Fruit fly (Drosophila melanogaster) whole organism, embryonic: ENCODE measurements around the gene CG16717.

Experiments used
- BEAF-32 ChIP-seq: fragments of 200-800 bp; sonication (Bioruptor generic); optimal IDR thresholded peaks from 3 replicates; lab custom pipeline; 2017; ENCODE audit warnings: missing biosample characterization, missing genetic modification characterization, mild to moderate bottlenecking, moderate library complexity, missing genetic modification reagents
- CG10321 ChIP-seq: fragments of 200-800 bp; sonication (Bioruptor generic); IDR thresholded peaks from 2 replicates; pipeline ENCODE4 v1.3.6; 2022; ENCODE audit warnings: missing biosample characterization, missing genetic modification characterization
- CG13287 ChIP-seq: fragments of 200-800 bp; sonication (Bioruptor generic); IDR thresholded peaks from 2 replicates; pipeline ENCODE4 v1.3.6; 2022; ENCODE audit warnings: missing biosample characterization, missing genetic modification characterization; ENCODE audit not compliant: partially characterized antibody
- CG13624 ChIP-seq: fragments of 200-800 bp; sonication (Bioruptor generic); optimal IDR thresholded peaks from 2 replicates; lab custom pipeline; 2016; ENCODE audit warnings: missing biosample characterization, missing genetic modification characterization
- CG14965 ChIP-seq: fragments of 200-800 bp; sonication (Bioruptor generic); optimal IDR thresholded peaks from 2 replicates; lab custom pipeline; 2016; ENCODE audit warnings: missing biosample characterization, missing genetic modification characterization, borderline replicate concordance
- CG15269 ChIP-seq: fragments of 200-800 bp; sonication (Bioruptor generic); optimal IDR thresholded peaks from 2 replicates; lab custom pipeline; 2018; ENCODE audit warnings: missing biosample characterization, mild to moderate bottlenecking, missing genetic modification characterization, moderate library complexity
- CG17568 ChIP-seq: fragments of 200-800 bp; sonication (Bioruptor generic); optimal IDR thresholded peaks from 2 replicates; lab custom pipeline; 2018; ENCODE audit warnings: missing biosample characterization, mild to moderate bottlenecking, missing genetic modification characterization, moderate library complexity
- CG18476 ChIP-seq: fragments of 200-800 bp; sonication (Bioruptor generic); optimal IDR thresholded peaks from 2 replicates; lab custom pipeline; 2016; ENCODE audit warnings: missing biosample characterization, mild to moderate bottlenecking, missing genetic modification characterization
- CG2889 ChIP-seq: fragments of 200-800 bp; sonication (Bioruptor generic); IDR thresholded peaks from 3 replicates; pipeline ENCODE4 v1.3.6; 2022; ENCODE audit warnings: missing biosample characterization, missing genetic modification characterization
- CG32767 ChIP-seq: fragments of 200-800 bp; sonication (Bioruptor generic); IDR thresholded peaks from 2 replicates; pipeline ENCODE4 v1.3.6; 2022; ENCODE audit warnings: missing biosample characterization, missing genetic modification characterization
- CG34224 ChIP-seq: fragments of 200-800 bp; sonication (Bioruptor generic); IDR thresholded peaks from 3 replicates; pipeline ENCODE4 v1.3.6; 2022; ENCODE audit warnings: missing biosample characterization, missing genetic modification characterization; ENCODE audit not compliant: partially characterized antibody
- CG3847 ChIP-seq: fragments of 200-800 bp; sonication (Bioruptor generic); IDR thresholded peaks from 2 replicates; pipeline ENCODE4 v1.3.6; 2022; ENCODE audit warnings: missing biosample characterization, missing genetic modification characterization
- CG7745 ChIP-seq: fragments of 200-800 bp; sonication (Bioruptor generic); optimal IDR thresholded peaks from 2 replicates; lab custom pipeline; 2018; ENCODE audit warnings: missing biosample characterization, mild to moderate bottlenecking, missing genetic modification characterization, moderate library complexity
- CG8765 ChIP-seq: fragments of 200-800 bp; sonication (Bioruptor generic); IDR thresholded peaks from 2 replicates; pipeline ENCODE4 v1.3.6; 2022; ENCODE audit warnings: missing biosample characterization, missing genetic modification characterization
- CG9609 ChIP-seq: fragments of 200-800 bp; sonication (Bioruptor generic); optimal IDR thresholded peaks from 3 replicates; lab custom pipeline; 2016; ENCODE audit warnings: missing biosample characterization, missing genetic modification characterization
- D19A ChIP-seq: fragments of 200-800 bp; optimal IDR thresholded peaks from 3 replicates; lab custom pipeline; 2019; ENCODE audit warnings: missing biosample characterization, mild to moderate bottlenecking, missing genetic modification characterization, moderate library complexity
- Dp ChIP-seq: fragments of 200-800 bp; sonication (Bioruptor generic); optimal IDR thresholded peaks from 2 replicates; lab custom pipeline; 2018; ENCODE audit warnings: missing biosample characterization, mild to moderate bottlenecking, missing genetic modification characterization, moderate library complexity
- ERR ChIP-seq: fragments of 200-800 bp; sonication (Bioruptor generic); optimal IDR thresholded peaks from 2 replicates; lab custom pipeline; 2016; ENCODE audit warnings: missing biosample characterization, missing genetic modification characterization
- Elba2 ChIP-seq: fragments of 200-800 bp; sonication (Bioruptor generic); optimal IDR thresholded peaks from 3 replicates; lab custom pipeline; 2016; ENCODE audit warnings: missing biosample characterization, missing genetic modification characterization
- HLH54F ChIP-seq: fragments of 200-800 bp; sonication (Bioruptor generic); optimal IDR thresholded peaks from 3 replicates; lab custom pipeline; 2016; ENCODE audit warnings: missing biosample characterization, missing genetic modification characterization
- Hey ChIP-seq: fragments of 200-800 bp; sonication (Bioruptor generic); optimal IDR thresholded peaks from 3 replicates; lab custom pipeline; 2018; ENCODE audit warnings: missing biosample characterization, mild to moderate bottlenecking, missing genetic modification characterization
- Hr39 ChIP-seq: fragments of >200 bp; optimal IDR thresholded peaks from 2 replicates; lab custom pipeline; 2017
- Hsf ChIP-seq: fragments of 200-800 bp; sonication (Bioruptor generic); optimal IDR thresholded peaks from 3 replicates; lab custom pipeline; 2016; ENCODE audit warnings: missing biosample characterization, missing genetic modification characterization
- Neu2 ChIP-seq: fragments of 200-800 bp; sonication (Bioruptor generic); optimal IDR thresholded peaks from 3 replicates; lab custom pipeline; 2016; ENCODE audit warnings: missing biosample characterization, missing genetic modification characterization, borderline replicate concordance
- Poxn ChIP-seq: fragments of 200-800 bp; sonication (Bioruptor generic); IDR thresholded peaks from 2 replicates; pipeline ENCODE4 v1.3.6; 2022; ENCODE audit warnings: missing biosample characterization, missing genetic modification characterization
- TFAM ChIP-seq: fragments of 200-800 bp; sonication (Bioruptor generic); optimal IDR thresholded peaks from 2 replicates; lab custom pipeline; 2017; ENCODE audit warnings: missing biosample characterization, missing genetic modification characterization, inconsistent platforms
- amos ChIP-seq: fragments of 200-800 bp; sonication (Bioruptor generic); IDR thresholded peaks from 2 replicates; pipeline ENCODE4 v1.3.6; 2022; ENCODE audit warnings: missing biosample characterization, missing genetic modification characterization; ENCODE audit not compliant: partially characterized antibody
- ase ChIP-seq: fragments of 200-800 bp; sonication (Bioruptor generic); IDR thresholded peaks from 3 replicates; pipeline ENCODE4 v1.3.6; 2022; ENCODE audit warnings: missing biosample characterization, missing genetic modification characterization
- cato ChIP-seq: fragments of 200-800 bp; sonication (Bioruptor generic); optimal IDR thresholded peaks from 2 replicates; lab custom pipeline; 2016; ENCODE audit warnings: missing biosample characterization, missing genetic modification characterization, borderline replicate concordance
- caup ChIP-seq: fragments of 200-800 bp; sonication (Bioruptor generic); optimal IDR thresholded peaks from 3 replicates; lab custom pipeline; 2017; ENCODE audit warnings: missing biosample characterization, mild to moderate bottlenecking, missing genetic modification characterization, moderate library complexity; ENCODE audit not compliant: severe bottlenecking
- cg ChIP-seq: fragments of 200-800 bp; sonication (Bioruptor generic); optimal IDR thresholded peaks from 3 replicates; lab custom pipeline; 2019; ENCODE audit warnings: missing biosample characterization, mild to moderate bottlenecking, missing genetic modification characterization, moderate library complexity
- cwo ChIP-seq: fragments of 200-800 bp; sonication (Bioruptor generic); optimal IDR thresholded peaks from 3 replicates; lab custom pipeline; 2017; ENCODE audit warnings: missing biosample characterization, missing genetic modification characterization, mild to moderate bottlenecking, moderate library complexity, missing genetic modification reagents
- dmrt99B ChIP-seq: fragments of 200-800 bp; sonication (Bioruptor generic); optimal IDR thresholded peaks from 2 replicates; lab custom pipeline; 2018; ENCODE audit warnings: missing biosample characterization, mild to moderate bottlenecking, missing genetic modification characterization, moderate library complexity
- exex ChIP-seq: fragments of 200-800 bp; sonication (Bioruptor generic); optimal IDR thresholded peaks from 4 replicates; lab custom pipeline; 2018; ENCODE audit warnings: missing biosample characterization, mild to moderate bottlenecking, missing genetic modification characterization, moderate library complexity
- fd96Cb ChIP-seq: fragments of 200-800 bp; sonication (Bioruptor generic); optimal IDR thresholded peaks from 2 replicates; lab custom pipeline; 2018; ENCODE audit warnings: missing biosample characterization, mild to moderate bottlenecking, missing genetic modification characterization, moderate library complexity
- ftz-f1 ChIP-seq: fragments of 200-800 bp; sonication (Bioruptor generic); optimal IDR thresholded peaks from 2 replicates; lab custom pipeline; 2016; ENCODE audit warnings: missing biosample characterization, missing genetic modification characterization
- gsb ChIP-seq: fragments of 200-800 bp; sonication (Bioruptor generic); IDR thresholded peaks from 2 replicates; pipeline ENCODE4 v1.3.6; 2022; ENCODE audit warnings: missing biosample characterization, missing genetic modification characterization
- h ChIP-seq: fragments of >200 bp; optimal IDR thresholded peaks from 2 replicates; lab custom pipeline; 2017
- hkb ChIP-seq, 2 experiments: fragments of 200-800 bp in 1 of 2; fragments of >200 bp in 1 of 2; sonication (Bioruptor generic) in 1 of 2; IDR thresholded peaks in 1 of 2; optimal IDR thresholded peaks in 1 of 2; 2 replicates each; pipeline versions ENCODE4 v1.3.6 to Lab custom; 2017 to 2022; ENCODE audit warnings: missing biosample characterization in 1 of 2, missing genetic modification characterization in 1 of 2
- hth ChIP-seq: fragments of >200 bp; optimal IDR thresholded peaks from 2 replicates; lab custom pipeline; 2017; ENCODE audit warnings: inconsistent platforms
- kay ChIP-seq: fragments of 200-800 bp; sonication (Bioruptor generic); optimal IDR thresholded peaks from 2 replicates; lab custom pipeline; 2016; ENCODE audit warnings: missing biosample characterization, missing genetic modification characterization
- otp ChIP-seq: fragments of 200-800 bp; sonication (Bioruptor generic); IDR thresholded peaks from 3 replicates; pipeline ENCODE4, ENCODE4 v1.3.6; 2022; ENCODE audit warnings: missing biosample characterization, missing genetic modification characterization
- pb ChIP-seq: fragments of 200-800 bp; sonication (Bioruptor generic); optimal IDR thresholded peaks from 3 replicates; lab custom pipeline; 2016; ENCODE audit warnings: missing biosample characterization, missing genetic modification characterization
- pho ChIP-seq: fragments of 200-800 bp; sonication (Bioruptor generic); optimal IDR thresholded peaks from 2 replicates; lab custom pipeline; 2016; ENCODE audit warnings: missing biosample characterization, missing genetic modification characterization
- pros ChIP-seq: fragments of 200-800 bp; sonication (Bioruptor generic); optimal IDR thresholded peaks from 3 replicates; lab custom pipeline; 2019; ENCODE audit warnings: missing biosample characterization, mild to moderate bottlenecking, missing genetic modification characterization, moderate library complexity
- ranshi ChIP-seq: fragments of 200-800 bp; sonication (Bioruptor generic); IDR thresholded peaks from 2 replicates; pipeline ENCODE4 v1.3.6; 2022; ENCODE audit warnings: missing biosample characterization, missing genetic modification characterization
- run ChIP-seq: fragments of 200-800 bp; sonication (Bioruptor generic); optimal IDR thresholded peaks from 3 replicates; lab custom pipeline; 2018; ENCODE audit warnings: missing biosample characterization, mild to moderate bottlenecking, missing genetic modification characterization
- seq ChIP-seq: fragments of 200-800 bp; sonication (Bioruptor generic); IDR thresholded peaks from 2 replicates; pipeline ENCODE4 v1.3.6; 2022; ENCODE audit warnings: missing biosample characterization, missing genetic modification characterization
- tin ChIP-seq: fragments of 200-800 bp; sonication (Bioruptor generic); optimal IDR thresholded peaks from 3 replicates; lab custom pipeline; 2016; ENCODE audit warnings: missing biosample characterization, missing genetic modification characterization
- vvl ChIP-seq: fragments of 200-800 bp; sonication (Bioruptor generic); IDR thresholded peaks from 2 replicates; pipeline ENCODE4 v1.3.6; 2022; ENCODE audit warnings: missing biosample characterization, missing genetic modification characterization

The CG16717 gene

dm6 chr3L:9692892-9693551 is 14.0 kb downstream of the CG16717 start (continued):
- TF ChIP-seq cg (GFP tag; lab: Kevin White, UChicago) (peak; percentile 33), CG32767 (GFP tag; lab: Robert Waterston, UW) (peak; percentile 90), Poxn (GFP tag; lab: Robert Waterston, UW) (peak; percentile 75), tin (peak; percentile 96), run (peak; percentile 85), hth (lab: Kevin White, UChicago) (no peak), ase (peak; percentile 75; the same call in 2 of the 3 replicates), CG8765 (GFP tag; lab: Robert Waterston, UW) (no peak), HLH54F (GFP tag; lab: Kevin White, UChicago) (peak; percentile 98), CG13287 (GFP tag; lab: Robert Waterston, UW) (no peak), Dp (GFP tag; lab: Kevin White, UChicago) (no peak), Elba2 (GFP tag; lab: Kevin White, UChicago) (no peak), cato (peak; percentile 96), pros (GFP tag; lab: Kevin White, UChicago) (peak; percentile 31), CG13624 (peak; percentile 98), CG14965 (GFP tag; lab: Kevin White, UChicago) (peak; percentile 77), ERR (GFP tag; lab: Kevin White, UChicago) (peak; percentile 93), caup (GFP tag; lab: Kevin White, UChicago) (peak; percentile 94), fd96Cb (tag; lab: Kevin White, UChicago) (peak; percentile 94), CG3847 (peak; percentile 92), otp (peak; percentile 69; the same call in 1 of the 3 replicates), kay (GFP tag; lab: Kevin White, UChicago) (peak; percentile 95), dmrt99B (tag; lab: Kevin White, UChicago) (peak; percentile 97), CG7745 (tag; lab: Kevin White, UChicago) (no peak), TFAM (GFP tag; lab: Kevin White, UChicago) (peak; percentile 85), seq (peak; percentile 91), D19A (tag; lab: Kevin White, UChicago) (peak; percentile 99), pb (peak; percentile 96), amos (no peak), h (lab: Kevin White, UChicago) (no peak), Hey (peak; percentile 54), CG17568 (GFP tag; lab: Kevin White, UChicago) (peak; percentile 86), ftz-f1 (GFP tag; lab: Kevin White, UChicago) (peak; percentile 24), ranshi (GFP tag; lab: Robert Waterston, UW) (peak; percentile 86), CG34224 (GFP tag; lab: Robert Waterston, UW) (no peak), exex (tag; lab: Kevin White, UChicago) (peak; percentile 75), Hsf (GFP tag; lab: Kevin White, UChicago) (peak; percentile 97), cwo (GFP tag; lab: Kevin White, UChicago) (peak; percentile 97), CG15269 (tag; lab: Kevin White, UChicago) (peak; percentile 96), CG10321 (GFP tag; lab: Robert Waterston, UW) (peak; percentile 64), pho (GFP tag; lab: Kevin White, UChicago) (peak; percentile 98), Neu2 (GFP tag; lab: Kevin White, UChicago) (peak; percentile 68), BEAF-32 (GFP tag; lab: Kevin White, UChicago) (peak; percentile 17), CG18476 (GFP tag; lab: Kevin White, UChicago) (peak; percentile 97), CG9609 (peak; percentile 97), vvl (GFP tag; lab: Robert Waterston, UW) (peak; percentile 84), hkb (optimal IDR thresholded peaks at IDR 0.05; lab: Kevin White, UChicago) (no peak), hkb (GFP tag; IDR thresholded peaks at IDR 0.05; lab: Robert Waterston, UW) (peak; percentile 92), CG2889 (GFP tag; lab: Robert Waterston, UW) (peak; percentile 79), Hr39 (lab: Kevin White, UChicago) (no peak), gsb (peak; percentile 70)
